Worm (Caenorhabditis elegans) whole organism, L3 larva: ENCODE results near the gene C06G1.1.

Experiments used
- R02D3.7 ChIP-seq: fragments of 150-350 bp; optimal IDR thresholded peaks from 2 replicates; lab custom pipeline; 2014; ENCODE audit warnings: missing biosample characterization, missing genetic modification characterization
- ceh-28 ChIP-seq: fragments of 150-350 bp; optimal IDR thresholded peaks from 2 replicates; lab custom pipeline; 2014; ENCODE audit warnings: missing biosample characterization, missing genetic modification reagents, missing genetic modification characterization
- elt-1 ChIP-seq: fragments of 150-350 bp; optimal IDR thresholded peaks from 2 replicates; lab custom pipeline; 2014; ENCODE audit warnings: missing biosample characterization, missing genetic modification characterization
- pqm-1 ChIP-seq: fragments of 150-350 bp; optimal IDR thresholded peaks from 2 replicates; lab custom pipeline; 2017; ENCODE audit warnings: missing biosample characterization, missing genetic modification characterization, inconsistent platforms
- zag-1 ChIP-seq: fragments of 150-350 bp; optimal IDR thresholded peaks from 2 replicates; lab custom pipeline; 2014; ENCODE audit warnings: missing biosample characterization, missing genetic modification characterization

ce11 chrX:16633052-16633451 is at the start of gene C06G1.1:
- no peak for TF ChIP-seq pqm-1 (tag; lab: Kevin White, UChicago)
- no peak for TF ChIP-seq ceh-28 (tag; lab: Kevin White, UChicago)
- TF ChIP-seq elt-1 (tag; lab: Kevin White, UChicago): no peak
- TF ChIP-seq zag-1 (tag; lab: Kevin White, UChicago): no peak
- no peak for TF ChIP-seq R02D3.7 (tag; lab: Kevin White, UChicago)
